Worm (Caenorhabditis elegans): Measurements from ENCODE around the gene pals-18.

ce11 chrIII:1380535-1381274 lies 22.5 kb upstream of the pals-18 start, which contains the start of the genes pals-21 and Y82E9BR.6:
- no peak for TF ChIP-seq dmd-4 (tag; optimal IDR thresholded peaks at IDR 0.05)
- no peak for TF ChIP-seq skn-1 (tag; optimal IDR thresholded peaks at IDR 0.05)
- no peak for TF ChIP-seq ztf-4 (tag; optimal IDR thresholded peaks at IDR 0.05)
- no peak for TF ChIP-seq ama-1 (optimal IDR thresholded peaks at IDR 0.05)
- no peak for TF ChIP-seq nhr-23 (tag; optimal IDR thresholded peaks at IDR 0.05)
- no peak for TF ChIP-seq F13H6.1 (tag; optimal IDR thresholded peaks at IDR 0.05)
- no peak for TF ChIP-seq nhr-10 (tag; optimal IDR thresholded peaks at IDR 0.05)
- no peak for TF ChIP-seq nhr-12 (tag; optimal IDR thresholded peaks at IDR 0.05)
- TF ChIP-seq elt-1 (tag; optimal IDR thresholded peaks at IDR 0.05): no peak
- TF ChIP-seq snpc-4 (tag; optimal IDR thresholded peaks at IDR 0.05): no peak
- no peak for TF ChIP-seq egl-27 (tag; optimal IDR thresholded peaks at IDR 0.05)
- no peak for TF ChIP-seq ztf-11 (tag; optimal IDR thresholded peaks at IDR 0.05)
- TF ChIP-seq sem-4 (tag; optimal IDR thresholded peaks at IDR 0.05): no peak

All from whole organism, L2 larva.